Fruit fly (Drosophila melanogaster): ENCODE data around the gene CG5854.
A peak's percentile ranks its signal among the peaks of the same experiment; 100 is the strongest.

The CG5854 gene

DNA sequence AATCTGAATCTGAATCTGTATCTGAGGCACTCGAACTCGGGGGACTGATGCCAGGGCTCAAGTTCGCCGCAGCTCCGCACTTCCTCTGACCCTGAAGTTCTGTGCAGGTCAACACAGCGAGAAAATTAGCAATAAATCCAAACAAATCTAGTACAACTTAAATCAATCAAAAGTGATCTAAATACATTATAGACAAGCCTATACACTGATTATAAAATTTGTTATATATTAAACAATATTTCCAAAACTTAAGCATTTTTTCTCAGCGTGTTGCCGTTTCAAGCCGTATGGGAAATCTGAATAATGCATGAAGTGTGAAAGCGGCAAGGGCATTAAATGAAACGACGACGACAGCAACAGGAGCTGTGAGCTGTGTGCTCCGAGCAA is 18.7 kb upstream of the CG5854 start (continued):
- TF ChIP-seq Hr78 (GFP tag; optimal IDR thresholded peaks at IDR 0.05) (no peak), h (GFP tag; optimal IDR thresholded peaks at IDR 0.05) (peak; percentile 95), Myc (optimal IDR thresholded peaks at IDR 0.05) (no peak), rgr (GFP tag; optimal IDR thresholded peaks at IDR 0.05) (peak; percentile 95)

DNA sequence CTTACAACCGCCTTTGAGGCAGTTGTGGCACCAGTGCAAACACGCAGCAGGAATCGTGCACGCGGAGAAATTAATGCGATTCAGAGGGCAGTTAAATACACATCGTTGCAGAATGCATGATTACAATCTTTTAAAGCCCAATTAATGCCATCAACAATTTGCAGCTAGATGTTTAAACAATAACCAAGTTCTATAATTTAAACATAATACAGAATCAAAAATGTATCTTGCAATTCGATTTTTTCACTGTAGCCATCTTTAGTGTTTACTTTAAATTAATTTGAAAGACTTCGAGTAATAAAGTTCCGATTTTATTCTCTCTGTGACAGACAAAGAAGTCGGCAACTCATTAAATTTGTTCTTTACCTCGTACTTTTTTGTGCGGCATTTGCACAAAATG is 17.7 kb upstream of the CG5854 start:
- no peak for TF ChIP-seq Mio (GFP tag; optimal IDR thresholded peaks at IDR 0.05)
- peak; percentile 32 for TF ChIP-seq brk (GFP tag; optimal IDR thresholded peaks at IDR 0.05)
- TF ChIP-seq Myc (optimal IDR thresholded peaks at IDR 0.05) = no peak
- no peak for TF ChIP-seq Hr83 (GFP tag; optimal IDR thresholded peaks at IDR 0.05; ENCODE audit: poor library complexity, severe bottlenecking)
- no peak for TF ChIP-seq dl (GFP tag; optimal IDR thresholded peaks at IDR 0.05; ENCODE audit: insufficient read depth in 1 of 2, partially characterized antibody in 2 of 2)
- peak; percentile 85 for TF ChIP-seq h (GFP tag; optimal IDR thresholded peaks at IDR 0.05)
- TF ChIP-seq fru (GFP tag; optimal IDR thresholded peaks at IDR 0.05) = peak; percentile 86
- no peak for TF ChIP-seq Dfd (GFP tag; optimal IDR thresholded peaks at IDR 0.05)
- no peak for TF ChIP-seq usp (GFP tag; optimal IDR thresholded peaks at IDR 0.05)
- TF ChIP-seq CrebA (GFP tag; optimal IDR thresholded peaks at IDR 0.05; ENCODE audit: borderline replicate concordance) = no peak
- TF ChIP-seq rgr (GFP tag; optimal IDR thresholded peaks at IDR 0.05) = peak; percentile 77
- TF ChIP-seq br (GFP tag; optimal IDR thresholded peaks at IDR 0.05) = peak; percentile 79
- peak; percentile 72 for TF ChIP-seq OdsH (GFP tag; optimal IDR thresholded peaks at IDR 0.05)
- no peak for TF ChIP-seq Hr78 (GFP tag; optimal IDR thresholded peaks at IDR 0.05)
- peak; percentile 79 for TF ChIP-seq HLH106 (tag; optimal IDR thresholded peaks at IDR 0.05)
- no peak for TF ChIP-seq Jra (GFP tag; optimal IDR thresholded peaks at IDR 0.05)
- peak; percentile 64 for TF ChIP-seq woc (GFP tag; optimal IDR thresholded peaks at IDR 0.05)
- peak; percentile 1 for TF ChIP-seq CG9705 (GFP tag; optimal IDR thresholded peaks at IDR 0.05)
- peak; percentile 71 for TF ChIP-seq dmrt93B (GFP tag; optimal IDR thresholded peaks at IDR 0.05)
- no peak for TF ChIP-seq N (GFP tag; optimal IDR thresholded peaks at IDR 0.05)
- TF ChIP-seq foxo (GFP tag; optimal IDR thresholded peaks at IDR 0.05) = peak in 1 of 2 experiments; percentile 85
- TF ChIP-seq Rel (GFP tag; optimal IDR thresholded peaks at IDR 0.05) = no peak
- no peak for TF ChIP-seq Rel (tag; optimal IDR thresholded peaks at IDR 0.05)
- no peak for TF ChIP-seq Dif (GFP tag; optimal IDR thresholded peaks at IDR 0.05; ENCODE audit: partially characterized antibody)
- no peak for TF ChIP-seq pan (optimal IDR thresholded peaks at IDR 0.05)
- peak; percentile 16 for TF ChIP-seq tai (GFP tag; optimal IDR thresholded peaks at IDR 0.05)
- no peak for TF ChIP-seq GATAd (GFP tag; optimal IDR thresholded peaks at IDR 0.05)
- peak; percentile 62 for TF ChIP-seq psq (GFP tag; optimal IDR thresholded peaks at IDR 0.05)
- no peak for TF ChIP-seq dsf (GFP tag; optimal IDR thresholded peaks at IDR 0.05; ENCODE audit: borderline replicate concordance)
- TF ChIP-seq jim (GFP tag; optimal IDR thresholded peaks at IDR 0.05) = no peak
- no peak for TF ChIP-seq lola (GFP tag; optimal IDR thresholded peaks at IDR 0.05)
- peak; percentile 75 for TF ChIP-seq Sp1 (GFP tag; optimal IDR thresholded peaks at IDR 0.05)
- TF ChIP-seq CG32264 (GFP tag; optimal IDR thresholded peaks at IDR 0.05) = peak; percentile 40
- TF ChIP-seq ey (GFP tag; optimal IDR thresholded peaks at IDR 0.05) = peak; percentile 72
- peak; percentile 68 for TF ChIP-seq Hnf4 (GFP tag; optimal IDR thresholded peaks at IDR 0.05)
- no peak for TF ChIP-seq Vsx2 (GFP tag; optimal IDR thresholded peaks at IDR 0.05; ENCODE audit: partially characterized antibody)
- peak; percentile 59 for TF ChIP-seq sage (GFP tag; optimal IDR thresholded peaks at IDR 0.05)
- TF ChIP-seq sv (GFP tag; optimal IDR thresholded peaks at IDR 0.05) = no peak
- no peak for TF ChIP-seq Abd-B (GFP tag; optimal IDR thresholded peaks at IDR 0.05)

DNA sequence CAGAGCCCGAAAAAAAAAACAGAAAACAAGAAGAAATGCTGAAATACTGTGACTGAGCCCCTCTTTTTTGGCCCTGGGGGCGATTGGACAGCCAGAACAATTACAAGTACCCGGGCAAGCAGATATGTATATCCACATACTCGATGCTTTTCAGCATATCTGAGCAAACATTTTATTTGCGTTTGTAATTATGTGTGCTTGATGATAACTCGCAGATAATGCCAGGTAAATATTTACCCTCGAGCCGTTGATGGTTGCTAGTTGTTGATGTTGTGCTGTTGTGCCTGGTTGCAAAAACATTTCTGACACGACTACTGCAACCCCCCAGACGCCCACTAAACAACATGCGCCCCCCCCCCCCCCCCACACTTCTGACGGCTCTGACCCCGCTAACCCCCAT is 14.3 kb upstream of the CG5854 start:
- TF ChIP-seq Jra (GFP tag; optimal IDR thresholded peaks at IDR 0.05) = no peak
- TF ChIP-seq dsf (GFP tag; optimal IDR thresholded peaks at IDR 0.05; ENCODE audit: borderline replicate concordance) = no peak
- no peak for TF ChIP-seq brk (GFP tag; optimal IDR thresholded peaks at IDR 0.05)
- TF ChIP-seq rgr (GFP tag; optimal IDR thresholded peaks at IDR 0.05) = peak; percentile 32
- no peak for TF ChIP-seq dl (GFP tag; optimal IDR thresholded peaks at IDR 0.05; ENCODE audit: insufficient read depth in 1 of 2, partially characterized antibody in 2 of 2)
- peak; percentile 6 for TF ChIP-seq OdsH (GFP tag; optimal IDR thresholded peaks at IDR 0.05)
- TF ChIP-seq pan (optimal IDR thresholded peaks at IDR 0.05) = no peak
- TF ChIP-seq Myc (optimal IDR thresholded peaks at IDR 0.05) = no peak
- no peak for TF ChIP-seq ey (GFP tag; optimal IDR thresholded peaks at IDR 0.05)
- no peak for TF ChIP-seq sv (GFP tag; optimal IDR thresholded peaks at IDR 0.05)
- TF ChIP-seq Dif (GFP tag; optimal IDR thresholded peaks at IDR 0.05; ENCODE audit: partially characterized antibody) = no peak
- TF ChIP-seq HLH106 (tag; optimal IDR thresholded peaks at IDR 0.05) = no peak
- no peak for TF ChIP-seq usp (GFP tag; optimal IDR thresholded peaks at IDR 0.05)
- TF ChIP-seq GATAd (GFP tag; optimal IDR thresholded peaks at IDR 0.05) = no peak
- TF ChIP-seq dmrt93B (GFP tag; optimal IDR thresholded peaks at IDR 0.05) = no peak
- no peak for TF ChIP-seq foxo (GFP tag; optimal IDR thresholded peaks at IDR 0.05)
- no peak for TF ChIP-seq Mio (GFP tag; optimal IDR thresholded peaks at IDR 0.05)
- TF ChIP-seq tai (GFP tag; optimal IDR thresholded peaks at IDR 0.05) = no peak

All from whole organism, wandering third instar larva.